Fruit fly (Drosophila melanogaster) whole organism, embryonic: ENCODE data around the gene RhoGAPp190.

Experiments
- Ada2b ChIP-seq: fragments of 200-800 bp; sonication (Bioruptor generic); IDR thresholded peaks from 2 replicates; pipeline ENCODE4 v1.3.6; 2022; ENCODE audit warnings: missing biosample characterization, missing genetic modification characterization
- B-H2 ChIP-seq: fragments of 200-800 bp; sonication (Bioruptor generic); optimal IDR thresholded peaks from 2 replicates; lab custom pipeline; 2018; ENCODE audit warnings: missing biosample characterization, mild to moderate bottlenecking, missing genetic modification characterization
- CG10366 ChIP-seq: fragments of 200-800 bp; sonication (Bioruptor generic); IDR thresholded peaks from 2 replicates; pipeline ENCODE4 v1.3.6; 2022; ENCODE audit warnings: missing biosample characterization, missing genetic modification characterization
- CG11504 ChIP-seq: fragments of 200-800 bp; sonication (Bioruptor generic); optimal IDR thresholded peaks from 3 replicates; lab custom pipeline; 2019; ENCODE audit warnings: missing biosample characterization, mild to moderate bottlenecking, missing genetic modification characterization, moderate library complexity
- CG11695 ChIP-seq: fragments of 200-800 bp; sonication (Bioruptor generic); IDR thresholded peaks from 3 replicates; pipeline ENCODE4 v1.3.6; 2022; ENCODE audit warnings: missing biosample characterization, missing genetic modification characterization
- CG11723 ChIP-seq: fragments of 200-800 bp; sonication (Bioruptor generic); optimal IDR thresholded peaks from 2 replicates; lab custom pipeline; 2017; ENCODE audit warnings: missing biosample characterization, mild to moderate bottlenecking, missing genetic modification characterization
- CG14710 ChIP-seq: fragments of 200-800 bp; sonication (Bioruptor generic); optimal IDR thresholded peaks from 3 replicates; lab custom pipeline; 2019; ENCODE audit warnings: missing biosample characterization, mild to moderate bottlenecking, missing genetic modification characterization, moderate library complexity
- CG16779 ChIP-seq: fragments of 200-800 bp; sonication (Bioruptor generic); IDR thresholded peaks from 2 replicates; pipeline ENCODE4 v1.3.6; 2022; ENCODE audit warnings: missing biosample characterization, missing genetic modification characterization
- CG18262 ChIP-seq: fragments of 200-800 bp; optimal IDR thresholded peaks from 3 replicates; lab custom pipeline; 2019; ENCODE audit warnings: missing biosample characterization, mild to moderate bottlenecking, missing genetic modification characterization, moderate library complexity
- CG2129 ChIP-seq: fragments of 200-800 bp; sonication (Bioruptor generic); IDR thresholded peaks from 2 replicates; pipeline ENCODE4 v1.3.6; 2022; ENCODE audit warnings: missing biosample characterization, missing genetic modification characterization; ENCODE audit not compliant: partially characterized antibody
- CG2199 ChIP-seq: fragments of 200-800 bp; sonication (Bioruptor generic); IDR thresholded peaks from 3 replicates; pipeline ENCODE4 v1.3.6; 2022; ENCODE audit warnings: missing biosample characterization, missing genetic modification characterization
- CG2875 ChIP-seq: fragments of 200-800 bp; sonication (Bioruptor generic); optimal IDR thresholded peaks from 2 replicates; lab custom pipeline; 2017; ENCODE audit warnings: missing biosample characterization, mild to moderate bottlenecking, missing genetic modification characterization, missing genetic modification reagents
- CG42726 ChIP-seq: fragments of 200-800 bp; sonication (Bioruptor generic); IDR thresholded peaks from 2 replicates; pipeline ENCODE4 v1.3.6; 2022; ENCODE audit warnings: missing biosample characterization, missing genetic modification characterization; ENCODE audit not compliant: partially characterized antibody
- CG4854 ChIP-seq: fragments of 200-800 bp; sonication (Bioruptor generic); optimal IDR thresholded peaks from 2 replicates; lab custom pipeline; 2016; ENCODE audit warnings: missing biosample characterization, missing genetic modification characterization, inconsistent platforms
- CG8359 ChIP-seq: fragments of 200-800 bp; sonication (Bioruptor generic); optimal IDR thresholded peaks from 2 replicates; lab custom pipeline; 2017; ENCODE audit warnings: missing biosample characterization, mild to moderate bottlenecking, missing genetic modification characterization, borderline replicate concordance
- CHES-1-like ChIP-seq: fragments of 200-800 bp; sonication (Bioruptor generic); optimal IDR thresholded peaks from 2 replicates; lab custom pipeline; 2016; ENCODE audit warnings: missing biosample characterization, missing genetic modification characterization
- D19A ChIP-seq: fragments of 200-800 bp; optimal IDR thresholded peaks from 3 replicates; lab custom pipeline; 2019; ENCODE audit warnings: missing biosample characterization, mild to moderate bottlenecking, missing genetic modification characterization, moderate library complexity
- Doc2 ChIP-seq: fragments of 200-800 bp; sonication (Bioruptor generic); IDR thresholded peaks from 2 replicates; pipeline ENCODE4 v1.3.6; 2022; ENCODE audit warnings: missing biosample characterization, missing genetic modification characterization
- Doc3 ChIP-seq: fragments of 200-800 bp; sonication (Bioruptor generic); IDR thresholded peaks from 3 replicates; pipeline ENCODE4 v1.3.6; 2022; ENCODE audit warnings: missing biosample characterization, missing genetic modification characterization; ENCODE audit not compliant: partially characterized antibody
- Fer1 ChIP-seq: fragments of 200-800 bp; sonication (Bioruptor generic); optimal IDR thresholded peaks from 2 replicates; lab custom pipeline; 2017; ENCODE audit warnings: missing biosample characterization, mild to moderate bottlenecking, missing genetic modification characterization
- Fer2 ChIP-seq: fragments of 200-800 bp; sonication (Bioruptor generic); optimal IDR thresholded peaks from 2 replicates; lab custom pipeline; 2018; ENCODE audit warnings: missing biosample characterization, mild to moderate bottlenecking, missing genetic modification characterization, moderate library complexity
- Hsf ChIP-seq: fragments of 200-800 bp; sonication (Bioruptor generic); optimal IDR thresholded peaks from 3 replicates; lab custom pipeline; 2016; ENCODE audit warnings: missing biosample characterization, missing genetic modification characterization
- Lhr ChIP-seq: fragments of 200-800 bp; sonication (Bioruptor generic); optimal IDR thresholded peaks from 3 replicates; lab custom pipeline; 2017; ENCODE audit warnings: mild to moderate bottlenecking, missing biosample characterization, missing genetic modification reagents, missing genetic modification characterization
- Lim3 ChIP-seq: fragments of 200-800 bp; sonication (Bioruptor generic); IDR thresholded peaks from 2 replicates; pipeline ENCODE4 v1.3.6; 2022; ENCODE audit warnings: missing biosample characterization, missing genetic modification characterization
- NFAT ChIP-seq: fragments of 200-800 bp; sonication (Bioruptor generic); IDR thresholded peaks from 2 replicates; pipeline ENCODE4 v1.3.6; 2022; ENCODE audit warnings: missing biosample characterization, missing genetic modification characterization
- Oli ChIP-seq: fragments of 200-800 bp; sonication (Bioruptor generic); optimal IDR thresholded peaks from 2 replicates; lab custom pipeline; 2018; ENCODE audit warnings: missing biosample characterization, mild to moderate bottlenecking, missing genetic modification characterization, moderate library complexity
- Opbp ChIP-seq: fragments of 200-800 bp; sonication (Bioruptor generic); IDR thresholded peaks from 3 replicates; pipeline ENCODE4 v1.3.6; 2022; ENCODE audit warnings: missing biosample characterization, missing genetic modification characterization; ENCODE audit not compliant: partially characterized antibody
- Ptx1 ChIP-seq: fragments of 200-800 bp; sonication (Bioruptor generic); IDR thresholded peaks from 2 replicates; pipeline ENCODE4 v1.3.6; 2022; ENCODE audit warnings: missing biosample characterization, missing genetic modification characterization
- Tbp ChIP-seq: fragments of >200 bp; optimal IDR thresholded peaks from 2 replicates; lab custom pipeline; 2018; ENCODE audit warnings: missing biosample characterization, missing genetic modification characterization
- aop ChIP-seq: fragments of 200-800 bp; sonication (Bioruptor generic); IDR thresholded peaks from 2 replicates; pipeline ENCODE4 v1.3.6; 2022; ENCODE audit warnings: missing biosample characterization, missing genetic modification characterization
- az2 ChIP-seq: fragments of 200-800 bp; sonication (Bioruptor generic); optimal IDR thresholded peaks from 3 replicates; lab custom pipeline; 2016; ENCODE audit warnings: missing biosample characterization, missing genetic modification characterization
- btn ChIP-seq: fragments of 200-800 bp; sonication (Bioruptor generic); optimal IDR thresholded peaks from 2 replicates; lab custom pipeline; 2016; ENCODE audit warnings: missing biosample characterization, missing genetic modification characterization
- chif ChIP-seq, 2 experiments: fragments of 200-800 bp; sonication (Bioruptor generic); optimal IDR thresholded peaks; 3 replicates each; lab custom pipeline; 2016; ENCODE audit warnings: missing biosample characterization in 2 of 2, missing genetic modification characterization in 2 of 2
- chm ChIP-seq: fragments of 200-800 bp; sonication (Bioruptor generic); IDR thresholded peaks from 2 replicates; pipeline ENCODE4 v1.3.6; 2022; ENCODE audit warnings: missing biosample characterization, missing genetic modification characterization
- crol ChIP-seq: fragments of 200-800 bp; sonication (Bioruptor generic); IDR thresholded peaks from 2 replicates; pipeline ENCODE4 v1.3.6; 2022; ENCODE audit warnings: missing biosample characterization, missing genetic modification characterization
- dan ChIP-seq: fragments of 200-800 bp; sonication (Bioruptor generic); IDR thresholded peaks from 2 replicates; pipeline ENCODE4 v1.3.6; 2022; ENCODE audit warnings: missing biosample characterization, missing genetic modification characterization
- dimm ChIP-seq: fragments of 200-800 bp; sonication (Bioruptor generic); IDR thresholded peaks from 2 replicates; pipeline ENCODE4 v1.3.6; 2022; ENCODE audit warnings: missing biosample characterization, missing genetic modification characterization
- ems ChIP-seq: fragments of 200-800 bp; sonication (Bioruptor generic); optimal IDR thresholded peaks from 3 replicates; lab custom pipeline; 2016; ENCODE audit warnings: missing biosample characterization, missing genetic modification characterization
- eyg ChIP-seq: fragments of 200-800 bp; sonication (Bioruptor generic); optimal IDR thresholded peaks from 3 replicates; lab custom pipeline; 2016; ENCODE audit warnings: missing biosample characterization, missing genetic modification characterization
- fd64A ChIP-seq: fragments of 200-800 bp; sonication (Bioruptor generic); optimal IDR thresholded peaks from 3 replicates; lab custom pipeline; 2018; ENCODE audit warnings: missing biosample characterization, mild to moderate bottlenecking, missing genetic modification characterization
- inv ChIP-seq: fragments of 200-800 bp; sonication (Bioruptor generic); IDR thresholded peaks from 2 replicates; pipeline ENCODE4 v1.3.6; 2022; ENCODE audit warnings: missing biosample characterization, missing genetic modification characterization; ENCODE audit not compliant: partially characterized antibody
- lbe ChIP-seq: fragments of 200-800 bp; sonication (Bioruptor generic); optimal IDR thresholded peaks from 2 replicates; lab custom pipeline; 2016; ENCODE audit warnings: missing biosample characterization, mild to moderate bottlenecking, missing genetic modification characterization
- mam ChIP-seq: fragments of 200-800 bp; sonication (Bioruptor generic); optimal IDR thresholded peaks from 3 replicates; lab custom pipeline; 2016; ENCODE audit warnings: missing biosample characterization, missing genetic modification characterization
- nom ChIP-seq: fragments of 200-800 bp; sonication (Bioruptor generic); optimal IDR thresholded peaks from 2 replicates; lab custom pipeline; 2017; ENCODE audit warnings: missing biosample characterization, missing genetic modification characterization, mild to moderate bottlenecking, moderate library complexity, missing genetic modification reagents
- peb ChIP-seq: fragments of 200-800 bp; sonication (Bioruptor generic); IDR thresholded peaks from 2 replicates; pipeline ENCODE4 v1.3.6; 2022; ENCODE audit warnings: missing biosample characterization, missing genetic modification characterization
- run ChIP-seq: fragments of 200-800 bp; sonication (Bioruptor generic); optimal IDR thresholded peaks from 3 replicates; lab custom pipeline; 2018; ENCODE audit warnings: missing biosample characterization, mild to moderate bottlenecking, missing genetic modification characterization
- sc ChIP-seq, 3 experiments: fragments of >200 bp in 2 of 3; fragments of 200-800 bp in 1 of 3; sonication (Bioruptor generic) in 1 of 3; optimal IDR thresholded peaks; 2 replicates in 2 of 3; 3 replicates in 1 of 3; lab custom pipeline; 2017; ENCODE audit warnings: mild to moderate bottlenecking in 1 of 3, missing biosample characterization in 1 of 3, missing genetic modification characterization in 1 of 3, missing genetic modification reagents in 1 of 3
- tgo ChIP-seq: fragments of 200-800 bp; sonication (Bioruptor generic); IDR thresholded peaks from 3 replicates; pipeline ENCODE4 v1.3.6; 2022; ENCODE audit warnings: missing biosample characterization, missing genetic modification characterization
- tll ChIP-seq, 2 experiments: fragments of 200-800 bp in 1 of 2; fragments of >200 bp in 1 of 2; sonication (Bioruptor generic) in 1 of 2; optimal IDR thresholded peaks; 2 replicates each; lab custom pipeline; 2017 to 2019; ENCODE audit warnings: missing biosample characterization in 2 of 2, missing genetic modification characterization in 2 of 2, mild to moderate bottlenecking in 1 of 2, moderate library complexity in 1 of 2

Gene RhoGAPp190

DNA sequence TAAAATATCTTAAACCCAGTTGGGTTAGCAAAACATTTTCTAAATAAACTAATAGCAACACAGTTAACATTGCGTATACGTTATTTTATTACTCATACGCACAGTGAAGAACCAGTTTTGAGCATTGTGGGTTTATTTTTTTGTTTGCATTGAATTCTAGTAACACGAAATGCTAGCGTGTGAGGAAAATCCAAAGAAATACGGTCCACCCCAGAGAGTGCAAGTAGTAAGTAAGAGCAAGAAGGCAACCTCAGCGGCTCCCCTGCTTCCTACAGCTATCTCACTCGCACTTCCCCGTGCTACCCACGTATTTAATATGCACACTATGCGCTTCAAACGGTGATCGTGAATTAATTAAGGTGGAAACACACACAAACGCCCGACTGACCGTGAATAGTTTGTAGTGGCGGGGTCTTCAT lies 27.4 kb downstream of the RhoGAPp190 start (continued):
- TF ChIP-seq chif (GFP tag; optimal IDR thresholded peaks at IDR 0.05; lab: Kevin White, UChicago) (peak; percentile 68 to 78), peb (GFP tag; lab: Robert Waterston, UW) (peak; percentile 37; the same call in 1 of the 2 replicates), CG2129 (GFP tag; lab: Robert Waterston, UW) (no peak), CG42726 (GFP tag; lab: Robert Waterston, UW) (no peak), CG2875 (GFP tag; lab: Kevin White, UChicago) (peak; percentile 62), Doc2 (GFP tag; lab: Robert Waterston, UW) (no peak), Fer1 (GFP tag; lab: Kevin White, UChicago) (peak; percentile 95), aop (GFP tag; lab: Robert Waterston, UW) (no peak), Fer2 (tag; lab: Kevin White, UChicago) (peak; percentile 74), ems (peak; percentile 80), Ptx1 (peak; percentile 85), crol (GFP tag; lab: Robert Waterston, UW) (peak; percentile 53), CG14710 (peak; percentile 65), Lim3 (peak; percentile 25; the same call in 1 of the 2 replicates), Doc3 (GFP tag; lab: Robert Waterston, UW) (no peak), Oli (tag; lab: Kevin White, UChicago) (peak; percentile 92), mam (GFP tag; lab: Kevin White, UChicago) (peak; percentile 84), Hsf (GFP tag; lab: Kevin White, UChicago) (peak; percentile 84), NFAT (GFP tag; lab: Robert Waterston, UW) (peak; percentile 39; the same call in 1 of the 2 replicates), inv (no peak), run (tag; lab: Kevin White, UChicago) (peak; percentile 89), CG8359 (peak; percentile 48), CHES-1-like (GFP tag; lab: Kevin White, UChicago) (peak; percentile 81), az2 (GFP tag; lab: Kevin White, UChicago) (peak; percentile 79), Ada2b (GFP tag; lab: Robert Waterston, UW) (peak; percentile 78), CG11695 (GFP tag; lab: Robert Waterston, UW) (peak; percentile 92), chm (peak; percentile 61), dimm (GFP tag; lab: Robert Waterston, UW) (no peak; the same call in 1 of the 2 replicates), nom (GFP tag; lab: Kevin White, UChicago) (peak; percentile 81), CG16779 (GFP tag; lab: Robert Waterston, UW) (no peak; the same call in 1 of the 2 replicates), dan (GFP tag; lab: Robert Waterston, UW) (no peak), Lhr (GFP tag; lab: Kevin White, UChicago) (peak; percentile 21), lbe (peak; percentile 82), fd64A (GFP tag; lab: Kevin White, UChicago) (peak; percentile 73), Tbp (GFP tag; lab: Kevin White, UChicago) (no peak), CG4854 (peak; percentile 74), eyg (GFP tag; lab: Kevin White, UChicago) (peak; percentile 87), tgo (peak; percentile 71), CG2199 (GFP tag; lab: Robert Waterston, UW) (0 out of 3 replicates have a peak, but pooled peaks have one; percentile 31), CG11504 (tag; lab: Kevin White, UChicago) (peak; percentile 92), CG10366 (peak; percentile 81), B-H2 (GFP tag; lab: Kevin White, UChicago) (peak; percentile 57), tll (GFP tag; optimal IDR thresholded peaks at IDR 0.05; lab: Kevin White, UChicago) (no peak), sc (optimal IDR thresholded peaks at IDR 0.05; lab: Kevin White, UChicago) (no peak), sc (GFP tag; optimal IDR thresholded peaks at IDR 0.05; lab: Kevin White, UChicago) (peak; percentile 48), CG11723 (GFP tag; lab: Kevin White, UChicago) (peak; percentile 83), D19A (tag; lab: Kevin White, UChicago) (peak; percentile 82), btn (GFP tag; lab: Kevin White, UChicago) (peak; percentile 47), CG18262 (peak; percentile 84), Opbp (GFP tag; lab: Robert Waterston, UW) (no peak)
